Worm (Caenorhabditis elegans) whole organism, mixed stage, embryonic: ENCODE results near the gene Y54G2A.73.
A peak's percentile ranks its signal among the peaks of the same experiment; 100 is the strongest.

Source experiments
- M03D4.4 ChIP-seq: sonication (generic microtip); optimal IDR thresholded peaks from 2 replicates; lab custom pipeline; 2017; ENCODE audit warnings: mild to moderate bottlenecking, missing genetic modification characterization, missing compliant biosample characterization
- bed-3 ChIP-seq: fragments of 200-800 bp; sonication (Bioruptor generic); optimal IDR thresholded peaks from 3 replicates; lab custom pipeline; 2018; ENCODE audit warnings: mild to moderate bottlenecking, missing genetic modification characterization, moderate library complexity, missing compliant biosample characterization
- blmp-1 ChIP-seq: fragments of 150-350 bp; optimal IDR thresholded peaks from 2 replicates; lab custom pipeline; 2014; ENCODE audit warnings: missing biosample characterization, missing genetic modification characterization
- ceh-39 ChIP-seq: fragments of 150-350 bp; optimal IDR thresholded peaks from 2 replicates; lab custom pipeline; 2014; ENCODE audit warnings: missing biosample characterization, missing genetic modification characterization
- ceh-43 ChIP-seq: fragments of 200-800 bp; sonication (Bioruptor generic); optimal IDR thresholded peaks from 2 replicates; lab custom pipeline; 2018; ENCODE audit warnings: mild to moderate bottlenecking, missing genetic modification characterization, moderate library complexity, missing compliant biosample characterization
- ceh-83 ChIP-seq: fragments of 200-800 bp; sonication (Bioruptor generic); optimal IDR thresholded peaks from 2 replicates; lab custom pipeline; 2018; ENCODE audit warnings: mild to moderate bottlenecking, missing genetic modification characterization, missing compliant biosample characterization
- ces-1 ChIP-seq: fragments of 150-350 bp; optimal IDR thresholded peaks from 2 replicates; lab custom pipeline; 2014; ENCODE audit warnings: missing biosample characterization, missing genetic modification reagents, missing genetic modification characterization
- cnd-1 ChIP-seq: fragments of 200-800 bp; sonication (Bioruptor generic); optimal IDR thresholded peaks from 2 replicates; lab custom pipeline; 2018; ENCODE audit warnings: mild to moderate bottlenecking, missing genetic modification characterization, missing compliant biosample characterization
- drap-1 ChIP-seq: fragments of 200-800 bp; sonication (Bioruptor generic); optimal IDR thresholded peaks from 3 replicates; lab custom pipeline; 2018; ENCODE audit warnings: mild to moderate bottlenecking, missing genetic modification characterization, missing compliant biosample characterization
- elt-1 ChIP-seq: sonication (generic microtip); optimal IDR thresholded peaks from 2 replicates; lab custom pipeline; 2017; ENCODE audit warnings: missing genetic modification characterization, mild to moderate bottlenecking, missing compliant biosample characterization, antibody characterized with exemption, moderate library complexity, borderline replicate concordance; ENCODE audit not compliant: insufficient read depth
- elt-3 ChIP-seq: fragments of 150-350 bp; optimal IDR thresholded peaks from 2 replicates; lab custom pipeline; 2014; ENCODE audit warnings: missing biosample characterization, missing genetic modification characterization
- flh-1 ChIP-seq: fragments of 200-800 bp; sonication (Bioruptor generic); optimal IDR thresholded peaks from 2 replicates; lab custom pipeline; 2018; ENCODE audit warnings: mild to moderate bottlenecking, missing genetic modification characterization, moderate library complexity, missing compliant biosample characterization
- ham-2 ChIP-seq: fragments of 200-800 bp; sonication (Bioruptor generic); optimal IDR thresholded peaks from 2 replicates; lab custom pipeline; 2018; ENCODE audit warnings: mild to moderate bottlenecking, missing genetic modification characterization, missing compliant biosample characterization
- hlh-1 ChIP-seq: fragments of 150-350 bp; optimal IDR thresholded peaks from 2 replicates; lab custom pipeline; 2014; ENCODE audit warnings: missing biosample characterization, missing genetic modification reagents, missing genetic modification characterization
- lin-13 ChIP-seq: fragments of 150-350 bp; optimal IDR thresholded peaks from 2 replicates; lab custom pipeline; 2014; ENCODE audit warnings: missing biosample characterization, missing genetic modification characterization
- lin-32 ChIP-seq: fragments of 200-800 bp; sonication (Bioruptor generic); optimal IDR thresholded peaks from 2 replicates; lab custom pipeline; 2018; ENCODE audit warnings: mild to moderate bottlenecking, missing genetic modification characterization, missing compliant biosample characterization
- lsy-2 ChIP-seq: fragments of 150-350 bp; optimal IDR thresholded peaks from 2 replicates; lab custom pipeline; 2014; ENCODE audit warnings: missing biosample characterization, missing genetic modification characterization
- mab-5 ChIP-seq: fragments of 150-350 bp; optimal IDR thresholded peaks from 2 replicates; lab custom pipeline; 2014; ENCODE audit warnings: missing biosample characterization, missing genetic modification characterization
- mep-1 ChIP-seq: fragments of 150-350 bp; optimal IDR thresholded peaks from 2 replicates; lab custom pipeline; 2017; ENCODE audit warnings: missing biosample characterization, missing genetic modification reagents, missing genetic modification characterization, inconsistent platforms
- mls-2 ChIP-seq: sonication (generic microtip); optimal IDR thresholded peaks from 2 replicates; lab custom pipeline; 2016; ENCODE audit warnings: mild to moderate bottlenecking, missing genetic modification characterization, moderate library complexity, missing compliant biosample characterization
- nhr-12 ChIP-seq: fragments of 150-350 bp; optimal IDR thresholded peaks from 2 replicates; lab custom pipeline; 2014; ENCODE audit warnings: missing biosample characterization, missing genetic modification characterization
- nhr-2 ChIP-seq: fragments of 150-350 bp; optimal IDR thresholded peaks from 2 replicates; lab custom pipeline; 2014; ENCODE audit warnings: missing biosample characterization, missing genetic modification characterization
- nhr-237 ChIP-seq: fragments of 150-350 bp; optimal IDR thresholded peaks from 2 replicates; lab custom pipeline; 2014; ENCODE audit warnings: missing biosample characterization, missing genetic modification characterization
- nhr-28 ChIP-seq: fragments of 150-350 bp; optimal IDR thresholded peaks from 2 replicates; lab custom pipeline; 2014; ENCODE audit warnings: missing biosample characterization, missing genetic modification characterization
- nhr-76 ChIP-seq: sonication (generic microtip); optimal IDR thresholded peaks from 2 replicates; lab custom pipeline; 2017; ENCODE audit warnings: missing biosample characterization, missing genetic modification characterization
- pha-4 ChIP-seq: fragments of 150-350 bp; optimal IDR thresholded peaks from 2 replicates; lab custom pipeline; 2018; ENCODE audit warnings: missing biosample characterization, missing genetic modification reagents, missing genetic modification characterization
- sem-2 ChIP-seq: fragments of 200-800 bp; sonication (Bioruptor generic); optimal IDR thresholded peaks from 2 replicates; lab custom pipeline; 2018; ENCODE audit warnings: mild to moderate bottlenecking, missing genetic modification characterization, missing compliant biosample characterization
- snpc-4 ChIP-seq: fragments of 150-350 bp; optimal IDR thresholded peaks from 2 replicates; lab custom pipeline; 2014; ENCODE audit warnings: missing biosample characterization, missing genetic modification characterization
- sptf-1 ChIP-seq: sonication (generic microtip); optimal IDR thresholded peaks from 2 replicates; lab custom pipeline; 2017; ENCODE audit warnings: mild to moderate bottlenecking, missing genetic modification characterization, moderate library complexity, missing compliant biosample characterization
- tbx-8 ChIP-seq: fragments of 200-800 bp; sonication (Bioruptor generic); optimal IDR thresholded peaks from 2 replicates; lab custom pipeline; 2018; ENCODE audit warnings: mild to moderate bottlenecking, missing genetic modification characterization, moderate library complexity, missing compliant biosample characterization
- unc-120 ChIP-seq: sonication (generic microtip); optimal IDR thresholded peaks from 2 replicates; lab custom pipeline; 2017; ENCODE audit warnings: missing genetic modification characterization, missing compliant biosample characterization; ENCODE audit not compliant: poor library complexity, severe bottlenecking
- unc-39 ChIP-seq: fragments of 150-350 bp; optimal IDR thresholded peaks from 2 replicates; lab custom pipeline; 2014; ENCODE audit warnings: missing biosample characterization, missing genetic modification characterization
- unc-62 ChIP-seq: fragments of 150-350 bp; optimal IDR thresholded peaks from 2 replicates; lab custom pipeline; 2014; ENCODE audit warnings: missing biosample characterization, missing genetic modification reagents, missing genetic modification characterization
- zip-8 ChIP-seq: fragments of 150-350 bp; optimal IDR thresholded peaks from 2 replicates; lab custom pipeline; 2014; ENCODE audit warnings: missing biosample characterization, missing genetic modification characterization
- ztf-11 ChIP-seq: fragments of 150-350 bp; optimal IDR thresholded peaks from 2 replicates; lab custom pipeline; 2014; ENCODE audit warnings: missing biosample characterization, missing genetic modification characterization

The Y54G2A.73 gene

DNA sequence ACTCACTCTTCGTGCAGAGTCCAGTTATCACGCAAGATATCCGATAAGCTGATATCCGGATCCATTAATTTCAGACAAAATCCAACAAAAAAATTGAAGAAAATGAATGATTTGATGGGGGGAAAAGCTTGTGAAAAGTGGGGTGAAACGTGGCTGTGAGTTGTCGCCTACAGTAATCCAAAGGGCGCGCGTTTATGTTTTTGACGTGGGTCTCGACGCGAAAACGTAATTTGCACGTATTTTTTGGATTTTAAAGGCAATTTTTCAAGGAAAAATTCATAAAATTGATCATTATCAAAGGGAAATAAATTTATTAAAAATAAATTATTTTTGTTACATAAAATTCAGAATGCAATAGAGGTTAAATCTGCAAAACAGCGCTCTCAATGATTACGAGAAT is at the start of gene Y54G2A.73:
Y54G2A.73 (minus strand) TSS at position 65 of the 400 bp plus-strand sequence.
- TF ChIP-seq mep-1 (tag; lab: Kevin White, UChicago) (no peak), ceh-83 (GFP tag; lab: Kevin White, UChicago) (no peak)

DNA sequence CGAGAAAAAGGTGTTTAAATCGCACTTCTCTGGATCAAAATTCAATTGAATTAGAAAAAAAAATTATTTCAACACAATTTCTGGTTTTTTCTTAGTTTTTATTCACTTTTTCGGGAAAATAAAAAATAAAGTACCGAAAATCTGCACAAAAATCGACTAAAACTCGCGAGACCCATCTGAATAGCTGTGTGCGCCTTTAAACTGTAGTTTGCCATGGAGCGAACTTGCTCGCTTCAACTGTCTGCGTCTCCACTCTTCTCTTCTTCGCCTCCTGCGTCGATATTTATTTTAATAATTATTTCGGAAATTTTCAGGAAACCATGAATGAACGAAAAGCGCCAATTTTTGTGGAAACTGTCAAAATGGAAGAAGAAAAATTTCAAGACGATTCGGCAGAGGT is 47.2 kb upstream of the Y54G2A.73 start:
- TF ChIP-seq nhr-28 (no peak), ztf-11 (tag; lab: Kevin White, UChicago) (no peak), bed-3 (GFP tag; lab: Kevin White, UChicago) (no peak), mep-1 (tag; lab: Kevin White, UChicago) (peak; percentile 31), mls-2 (tag; lab: Kevin White, UChicago) (no peak), sptf-1 (tag; lab: Kevin White, UChicago) (no peak), hlh-1 (no peak), pha-4 (no peak), tbx-8 (GFP tag; lab: Kevin White, UChicago) (no peak), nhr-76 (tag; lab: Kevin White, UChicago) (no peak), unc-39 (tag; lab: Kevin White, UChicago) (no peak), ceh-43 (no peak), sem-2 (GFP tag; lab: Kevin White, UChicago) (no peak), nhr-2 (tag; lab: Kevin White, UChicago) (no peak), blmp-1 (no peak), ceh-39 (tag; lab: Kevin White, UChicago) (peak; percentile 7), elt-1 (no peak), lsy-2 (tag; lab: Kevin White, UChicago) (peak; percentile 53), flh-1 (GFP tag; lab: Kevin White, UChicago) (no peak), mab-5 (tag; lab: Kevin White, UChicago) (no peak), drap-1 (GFP tag; lab: Kevin White, UChicago) (no peak), nhr-12 (tag; lab: Kevin White, UChicago) (no peak), lin-13 (tag; lab: Kevin White, UChicago) (peak; percentile 1)

DNA sequence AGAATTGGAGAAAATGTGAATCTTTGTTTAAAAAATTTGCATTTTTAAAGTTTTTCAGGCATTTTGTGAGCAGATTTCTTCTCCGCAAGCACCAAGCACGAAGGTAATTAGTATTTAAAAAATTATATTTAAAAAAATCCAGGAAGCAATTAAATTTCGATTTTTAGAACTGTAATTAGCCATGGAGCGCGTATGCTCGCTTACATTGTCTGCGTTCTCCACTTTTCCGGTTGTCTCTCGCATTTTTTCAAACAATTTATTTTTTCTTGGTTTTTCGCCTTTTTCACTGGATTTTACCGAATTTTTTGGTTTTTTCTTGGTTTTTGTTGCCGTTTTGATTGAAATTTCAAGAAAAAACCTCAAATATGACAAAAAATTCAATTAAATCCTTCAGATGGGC is 46.6 kb upstream of the Y54G2A.73 start:
- peak; percentile 1 for TF ChIP-seq mep-1 (tag; lab: Kevin White, UChicago)
- TF ChIP-seq mls-2 (tag; lab: Kevin White, UChicago), result no peak
- TF ChIP-seq sem-2 (GFP tag; lab: Kevin White, UChicago), result no peak
- TF ChIP-seq hlh-1, result no peak
- no peak for TF ChIP-seq snpc-4 (tag; lab: Kevin White, UChicago)
- TF ChIP-seq ces-1 (GFP tag; lab: Kevin White, UChicago), result peak; percentile 4
- no peak for TF ChIP-seq nhr-76 (tag; lab: Kevin White, UChicago)
- TF ChIP-seq M03D4.4, result no peak
- no peak for TF ChIP-seq elt-1
- TF ChIP-seq ceh-43, result peak; percentile 69
- no peak for TF ChIP-seq ceh-83 (GFP tag; lab: Kevin White, UChicago)
- TF ChIP-seq flh-1 (GFP tag; lab: Kevin White, UChicago), result no peak
- TF ChIP-seq blmp-1, result no peak
- TF ChIP-seq drap-1 (GFP tag; lab: Kevin White, UChicago), result no peak
- no peak for TF ChIP-seq lin-13 (tag; lab: Kevin White, UChicago)
- no peak for TF ChIP-seq unc-120 (tag; lab: Kevin White, UChicago)
- no peak for TF ChIP-seq zip-8 (tag; lab: Kevin White, UChicago)
- no peak for TF ChIP-seq ham-2 (GFP tag; lab: Kevin White, UChicago)
- no peak for TF ChIP-seq bed-3 (GFP tag; lab: Kevin White, UChicago)
- no peak for TF ChIP-seq nhr-237 (tag; lab: Kevin White, UChicago)
- peak; percentile 24 for TF ChIP-seq sptf-1 (tag; lab: Kevin White, UChicago)
- TF ChIP-seq lin-32, result no peak
- no peak for TF ChIP-seq nhr-12 (tag; lab: Kevin White, UChicago)
- TF ChIP-seq ceh-39 (tag; lab: Kevin White, UChicago), result no peak
- peak; percentile 44 for TF ChIP-seq lsy-2 (tag; lab: Kevin White, UChicago)
- no peak for TF ChIP-seq tbx-8 (GFP tag; lab: Kevin White, UChicago)
- TF ChIP-seq elt-3 (tag; lab: Kevin White, UChicago), result no peak
- no peak for TF ChIP-seq unc-62
- no peak for TF ChIP-seq cnd-1 (tag; lab: Kevin White, UChicago)

DNA sequence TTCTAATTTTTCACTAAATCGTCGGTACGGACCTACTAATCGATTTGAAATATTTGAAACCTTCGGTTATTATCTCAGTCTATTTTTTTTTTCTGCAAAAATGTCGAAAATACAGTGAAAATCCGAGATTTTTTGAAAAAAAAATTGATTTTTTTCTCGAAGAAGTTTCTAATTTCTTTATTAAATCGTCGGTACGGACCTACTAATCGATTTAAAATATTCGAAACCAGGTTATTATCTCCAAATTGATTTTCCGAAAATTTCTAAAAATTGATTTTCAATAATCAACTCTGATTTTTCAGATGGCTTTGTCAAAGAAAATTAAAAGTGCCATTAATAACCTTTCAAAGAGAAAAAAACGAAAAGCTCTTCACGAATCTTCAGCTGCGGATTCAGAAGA is 44.7 kb upstream of the Y54G2A.73 start, which contains the start of gene ivph-3:
ivph-3 (plus strand) TSS at position 301 of the 400 bp plus-strand sequence.
- TF ChIP-seq flh-1 (GFP tag; lab: Kevin White, UChicago) (no peak), mab-5 (tag; lab: Kevin White, UChicago) (no peak), ztf-11 (tag; lab: Kevin White, UChicago) (no peak), drap-1 (GFP tag; lab: Kevin White, UChicago) (no peak), sptf-1 (tag; lab: Kevin White, UChicago) (no peak), elt-3 (tag; lab: Kevin White, UChicago) (no peak), nhr-12 (tag; lab: Kevin White, UChicago) (no peak), ceh-43 (no peak), lin-13 (tag; lab: Kevin White, UChicago) (no peak), unc-62 (no peak), unc-39 (tag; lab: Kevin White, UChicago) (no peak), nhr-237 (tag; lab: Kevin White, UChicago) (no peak), hlh-1 (no peak), ceh-83 (GFP tag; lab: Kevin White, UChicago) (no peak), lin-32 (no peak)
- TF ChIP-seq, all 35 proteins: peak for 0
